Fruit fly (Drosophila melanogaster) whole organism, prepupa: ENCODE results near the gene CG12398.

Experiments
- CG11902 ChIP-seq: fragments of 200-800 bp; sonication (Bioruptor generic); optimal IDR thresholded peaks from 3 replicates; lab custom pipeline; 2016; ENCODE audit warnings: missing biosample characterization, missing genetic modification characterization
- Ets96B ChIP-seq: fragments of 200-800 bp; optimal IDR thresholded peaks from 2 replicates; lab custom pipeline; 2019; ENCODE audit warnings: missing biosample characterization, mild to moderate bottlenecking, missing genetic modification characterization, moderate library complexity
- Sox14 ChIP-seq: fragments of 200-800 bp; sonication (Bioruptor generic); optimal IDR thresholded peaks from 3 replicates; lab custom pipeline; 2016; ENCODE audit warnings: missing biosample characterization, missing genetic modification characterization
- achi ChIP-seq: fragments of 200-800 bp; sonication (Bioruptor generic); optimal IDR thresholded peaks from 3 replicates; lab custom pipeline; 2016; ENCODE audit warnings: missing biosample characterization, missing genetic modification characterization

DNA sequence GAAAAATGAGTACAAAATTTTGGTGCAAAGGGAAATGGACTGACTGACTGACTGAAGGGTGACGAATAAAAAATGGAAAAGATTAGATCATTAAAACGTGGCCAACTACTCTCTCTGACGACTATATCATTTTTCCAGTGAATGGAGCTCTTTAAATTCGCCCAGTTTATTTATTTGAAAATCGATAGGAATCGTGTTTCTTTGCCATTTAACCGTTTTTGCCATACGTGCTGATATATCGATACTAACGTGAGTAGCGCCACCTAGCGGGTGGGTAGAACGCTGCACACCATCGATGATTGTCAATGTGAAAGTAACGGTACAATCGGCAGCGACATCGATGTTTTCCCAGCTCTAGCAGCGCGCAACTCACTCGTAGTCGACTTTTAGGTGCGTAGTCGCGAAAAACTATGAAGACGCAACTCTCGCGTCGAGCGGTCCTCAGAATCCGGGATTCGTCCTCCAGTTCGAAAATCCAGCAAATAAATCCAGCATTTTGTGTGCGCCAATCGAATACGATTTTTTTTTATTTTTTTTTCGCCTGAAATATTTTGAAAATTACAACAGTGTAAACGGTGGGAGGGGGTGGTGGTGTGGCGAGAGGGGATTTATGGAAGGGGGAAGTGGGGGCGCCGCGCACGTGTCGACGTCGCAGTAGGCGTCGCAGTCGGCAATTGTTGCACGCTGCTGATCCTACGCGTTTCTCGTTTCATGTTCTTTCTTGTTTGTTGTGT is 41.6 kb upstream of the CG12398 start, which contains the start of the genes CG9030 and eag:
- TF ChIP-seq Sox14 (GFP tag; lab: Kevin White, UChicago) (no peak), Ets96B (tag; lab: Kevin White, UChicago) (no peak), achi (GFP tag; lab: Kevin White, UChicago) (no peak), CG11902 (GFP tag; lab: Kevin White, UChicago) (no peak)
